Worm (Caenorhabditis elegans) whole organism, L1 larva: ENCODE measurements around the gene nop-1.

Experiments
- C04F5.9 ChIP-seq: sonication (generic microtip); optimal IDR thresholded peaks from 2 replicates; lab custom pipeline; 2016; ENCODE audit warnings: missing genetic modification characterization, missing compliant biosample characterization
- Y116A8C.19 ChIP-seq: sonication (generic microtip); optimal IDR thresholded peaks from 2 replicates; lab custom pipeline; 2016; ENCODE audit warnings: missing compliant biosample characterization, missing genetic modification characterization, borderline replicate concordance
- aha-1 ChIP-seq: fragments of 150-350 bp; optimal IDR thresholded peaks from 2 replicates; lab custom pipeline; 2014; ENCODE audit warnings: missing biosample characterization, missing genetic modification characterization
- alr-1 ChIP-seq: fragments of 200-800 bp; sonication (Bioruptor generic); optimal IDR thresholded peaks from 2 replicates; lab custom pipeline; 2018; ENCODE audit warnings: borderline replicate concordance, mild to moderate bottlenecking, missing genetic modification characterization, missing compliant biosample characterization
- aly-2 ChIP-seq: fragments of 150-350 bp; optimal IDR thresholded peaks from 2 replicates; lab custom pipeline; 2014; ENCODE audit warnings: missing biosample characterization, missing genetic modification characterization
- ama-1 ChIP-seq: fragments of 150-350 bp; optimal IDR thresholded peaks from 2 replicates; lab custom pipeline; 2014
- blmp-1 ChIP-seq: fragments of 150-350 bp; optimal IDR thresholded peaks from 2 replicates; lab custom pipeline; 2014; ENCODE audit warnings: missing biosample characterization, missing genetic modification characterization
- ceh-63 ChIP-seq: fragments of 200-800 bp; sonication (Bioruptor generic); optimal IDR thresholded peaks from 2 replicates; lab custom pipeline; 2018; ENCODE audit warnings: mild to moderate bottlenecking, missing genetic modification characterization, missing compliant biosample characterization
- ceh-82 ChIP-seq, 3 experiments: fragments of 150-350 bp in 1 of 3; sonication (generic microtip) in 2 of 3; optimal IDR thresholded peaks; 2 replicates each; lab custom pipeline; 2014 to 2017; ENCODE audit warnings: missing biosample characterization in 3 of 3, missing genetic modification characterization in 3 of 3
- ceh-88 ChIP-seq: fragments of 200-800 bp; sonication (Bioruptor generic); IDR thresholded peaks from 2 replicates; pipeline ENCODE4 v1.3.6; 2022; ENCODE audit warnings: missing genetic modification characterization, missing compliant biosample characterization
- ces-1 ChIP-seq: fragments of 150-350 bp; optimal IDR thresholded peaks from 2 replicates; lab custom pipeline; 2014; ENCODE audit warnings: missing biosample characterization, missing genetic modification reagents, missing genetic modification characterization
- dpl-1 ChIP-seq, 3 experiments: fragments of 150-350 bp in 2 of 3; sonication (generic microtip) in 1 of 3; optimal IDR thresholded peaks; 2 replicates each; lab custom pipeline; 2014 to 2017; ENCODE audit warnings: missing biosample characterization in 3 of 3, missing genetic modification characterization in 3 of 3, missing genetic modification reagents in 3 of 3
- efl-1 ChIP-seq, 4 experiments: fragments of 150-350 bp; optimal IDR thresholded peaks in 3 of 4; peaks in 1 of 4; 1 replicate in 1 of 4; 2 replicates in 3 of 4; lab custom pipeline; 2014; ENCODE audit warnings: missing biosample characterization in 2 of 4, missing genetic modification characterization in 2 of 4, missing genetic modification reagents in 2 of 4
- efl-3 ChIP-seq: fragments of 200-800 bp; sonication (Bioruptor generic); optimal IDR thresholded peaks from 2 replicates; lab custom pipeline; 2018; ENCODE audit warnings: mild to moderate bottlenecking, missing genetic modification characterization, missing compliant biosample characterization
- egl-27 ChIP-seq, 2 experiments: fragments of 150-350 bp in 1 of 2; sonication (generic microtip); optimal IDR thresholded peaks; 3 replicates each; lab custom pipeline; 2017 to 2018; ENCODE audit warnings: missing biosample characterization in 2 of 2, missing genetic modification characterization in 2 of 2, missing genetic modification reagents in 2 of 2
- elt-2 ChIP-seq: sonication (generic microtip); optimal IDR thresholded peaks from 2 replicates; lab custom pipeline; 2016; ENCODE audit warnings: missing genetic modification characterization, mild to moderate bottlenecking, inconsistent platforms, missing compliant biosample characterization, missing genetic modification reagents
- elt-3 ChIP-seq, 6 experiments: fragments of 150-350 bp in 1 of 6; sonication (generic microtip); optimal IDR thresholded peaks; 2 replicates each; lab custom pipeline; 2017 to 2018; ENCODE audit warnings: missing biosample characterization in 6 of 6, missing genetic modification characterization in 6 of 6, inconsistent platforms in 1 of 6
- fkh-4 ChIP-seq: sonication (generic microtip); optimal IDR thresholded peaks from 2 replicates; lab custom pipeline; 2016; ENCODE audit warnings: missing compliant biosample characterization, missing genetic modification characterization, borderline replicate concordance
- grh-1 ChIP-seq: fragments of 200-800 bp; sonication (Bioruptor generic); IDR thresholded peaks from 2 replicates; pipeline ENCODE4 v1.3.6; 2022; ENCODE audit warnings: missing genetic modification reagents, missing genetic modification characterization, missing compliant biosample characterization
- hlh-4 ChIP-seq: sonication (generic microtip); optimal IDR thresholded peaks from 2 replicates; lab custom pipeline; 2016; ENCODE audit warnings: mild to moderate bottlenecking, missing genetic modification characterization, missing compliant biosample characterization
- irx-1 ChIP-seq: sonication (generic microtip); optimal IDR thresholded peaks from 2 replicates; lab custom pipeline; 2016; ENCODE audit warnings: missing genetic modification characterization, missing compliant biosample characterization
- jun-1 ChIP-seq: fragments of 150-350 bp; optimal IDR thresholded peaks from 2 replicates; lab custom pipeline; 2014; ENCODE audit warnings: missing biosample characterization, missing genetic modification reagents, missing genetic modification characterization
- lin-13 ChIP-seq: fragments of 150-350 bp; optimal IDR thresholded peaks from 2 replicates; lab custom pipeline; 2014; ENCODE audit warnings: missing biosample characterization, missing genetic modification reagents, missing genetic modification characterization
- lin-14 ChIP-seq: fragments of 200-800 bp; sonication (Bioruptor generic); optimal IDR thresholded peaks from 2 replicates; lab custom pipeline; 2018; ENCODE audit warnings: mild to moderate bottlenecking, missing genetic modification characterization, moderate library complexity, missing compliant biosample characterization
- mab-9 ChIP-seq: fragments of 200-800 bp; sonication (Bioruptor generic); IDR thresholded peaks from 2 replicates; pipeline ENCODE4 v1.3.6; 2022; ENCODE audit warnings: missing genetic modification reagents, missing genetic modification characterization, missing compliant biosample characterization
- mdl-1 ChIP-seq, 2 experiments: fragments of 150-350 bp; optimal IDR thresholded peaks; 2 replicates each; lab custom pipeline; 2014 to 2017; ENCODE audit warnings: missing biosample characterization in 2 of 2, missing genetic modification characterization in 2 of 2, inconsistent platforms in 1 of 2
- mep-1 ChIP-seq: fragments of 150-350 bp; optimal IDR thresholded peaks from 2 replicates; lab custom pipeline; 2014; ENCODE audit warnings: missing biosample characterization, missing genetic modification characterization
- nhr-19 ChIP-seq: fragments of 200-800 bp; sonication (Bioruptor generic); conservative IDR thresholded peaks from 2 replicates; pipeline ENCODE4 v1.3.6; 2022; ENCODE audit warnings: missing genetic modification characterization, missing compliant biosample characterization
- nhr-28 ChIP-seq: fragments of 150-350 bp; optimal IDR thresholded peaks from 2 replicates; lab custom pipeline; 2014; ENCODE audit warnings: missing biosample characterization, missing genetic modification characterization
- nhr-47 ChIP-seq: sonication (generic microtip); optimal IDR thresholded peaks from 2 replicates; lab custom pipeline; 2016; ENCODE audit warnings: mild to moderate bottlenecking, missing genetic modification characterization, moderate library complexity, missing compliant biosample characterization
- nhr-76 ChIP-seq: sonication (generic microtip); optimal IDR thresholded peaks from 2 replicates; lab custom pipeline; 2017; ENCODE audit warnings: missing biosample characterization, missing genetic modification characterization
- nhr-77 ChIP-seq: fragments of 150-350 bp; optimal IDR thresholded peaks from 2 replicates; lab custom pipeline; 2014; ENCODE audit warnings: missing biosample characterization, missing genetic modification characterization
- nhr-90 ChIP-seq: sonication (generic microtip); optimal IDR thresholded peaks from 2 replicates; lab custom pipeline; 2016; ENCODE audit warnings: mild to moderate bottlenecking, missing genetic modification characterization, missing compliant biosample characterization; ENCODE audit not compliant: poor library complexity
- pag-3 ChIP-seq: sonication (generic microtip); optimal IDR thresholded peaks from 2 replicates; lab custom pipeline; 2017; ENCODE audit warnings: missing genetic modification characterization, mild to moderate bottlenecking, missing compliant biosample characterization, antibody characterized with exemption, borderline replicate concordance; ENCODE audit not compliant: insufficient read depth
- rnt-1 ChIP-seq: sonication (generic microtip); optimal IDR thresholded peaks from 2 replicates; lab custom pipeline; 2016; ENCODE audit warnings: mild to moderate bottlenecking, missing genetic modification characterization, moderate library complexity, missing compliant biosample characterization
- swsn-7 ChIP-seq: sonication (generic microtip); optimal IDR thresholded peaks from 2 replicates; lab custom pipeline; 2016; ENCODE audit warnings: missing genetic modification characterization, missing compliant biosample characterization
- unc-130 ChIP-seq: fragments of 150-350 bp; optimal IDR thresholded peaks from 2 replicates; lab custom pipeline; 2017; ENCODE audit warnings: missing biosample characterization, missing genetic modification characterization, inconsistent platforms
- unc-30 ChIP-seq: sonication (generic microtip); optimal IDR thresholded peaks from 2 replicates; lab custom pipeline; 2017; ENCODE audit warnings: missing biosample characterization, missing genetic modification characterization
- unc-62 ChIP-seq: fragments of 150-350 bp; optimal IDR thresholded peaks from 2 replicates; lab custom pipeline; 2014; ENCODE audit warnings: missing biosample characterization, missing genetic modification reagents, missing genetic modification characterization
- zag-1 ChIP-seq: fragments of 150-350 bp; optimal IDR thresholded peaks from 2 replicates; lab custom pipeline; 2014; ENCODE audit warnings: missing biosample characterization, missing genetic modification characterization
- ztf-11 ChIP-seq, 2 experiments: sonication (generic microtip); optimal IDR thresholded peaks; 2 replicates each; lab custom pipeline; 2016 to 2017; ENCODE audit warnings: missing genetic modification characterization in 2 of 2, missing biosample characterization in 1 of 2, missing compliant biosample characterization in 1 of 2

nop-1 gene

ce11 chrIII:5980274-5980918, 21.9 kb downstream of the nop-1 start (continued):
- no peak for TF ChIP-seq mep-1
- TF ChIP-seq mdl-1 (tag; optimal IDR thresholded peaks at IDR 0.05; lab: Kevin White, UChicago), result no peak
- no peak for TF ChIP-seq efl-1 (optimal IDR thresholded peaks at IDR 0.05; lab: Kevin White, UChicago)
- peak in 1 of 2 experiments; percentile 41 for TF ChIP-seq efl-1 (GFP tag; optimal IDR thresholded peaks at IDR 0.05 in 1 of 2; lab: Kevin White, UChicago)
- TF ChIP-seq aly-2 (tag; lab: Kevin White, UChicago), result no peak
- no peak for TF ChIP-seq unc-130 (tag; lab: Kevin White, UChicago)
- TF ChIP-seq rnt-1 (tag; lab: Kevin White, UChicago), result no peak
- TF ChIP-seq irx-1, result no peak

ce11 chrIII:5981407-5981806, 22.9 kb downstream of the nop-1 start:
- TF ChIP-seq dpl-1 (GFP tag; optimal IDR thresholded peaks at IDR 0.05; lab: Kevin White, UChicago) (no peak), nhr-76 (tag; lab: Kevin White, UChicago) (no peak), lin-14 (GFP tag; lab: Kevin White, UChicago) (peak; percentile 60), irx-1 (no peak), aha-1 (tag; lab: Kevin White, UChicago) (no peak), ces-1 (GFP tag; lab: Kevin White, UChicago) (no peak), elt-2 (tag; lab: Kevin White, UChicago) (peak; percentile 78), nhr-77 (no peak), jun-1 (peak; percentile 22), lin-13 (GFP tag; lab: Kevin White, UChicago) (no peak), unc-62 (GFP tag; lab: Kevin White, UChicago) (no peak), Y116A8C.19 (tag; lab: Kevin White, UChicago) (no peak), ceh-88 (GFP tag; lab: Robert Waterston, UW) (no peak), swsn-7 (tag; lab: Kevin White, UChicago) (no peak), nhr-47 (tag; lab: Kevin White, UChicago) (no peak), nhr-90 (tag; lab: Kevin White, UChicago) (no peak), ceh-63 (GFP tag; lab: Kevin White, UChicago) (no peak), ama-1 (lab: Kevin White, UChicago) (no peak), unc-30 (tag; lab: Kevin White, UChicago) (no peak), elt-3 (tag; optimal IDR thresholded peaks at IDR 0.05; lab: Kevin White, UChicago) (peak in 2 of 6 experiments; percentile 18 to 31), pag-3 (tag; lab: Kevin White, UChicago) (no peak), fkh-4 (tag; lab: Kevin White, UChicago) (no peak), nhr-28 (no peak), zag-1 (tag; lab: Kevin White, UChicago) (no peak), blmp-1 (tag; lab: Kevin White, UChicago) (peak; percentile 41), ceh-82 (tag; optimal IDR thresholded peaks at IDR 0.05; lab: Kevin White, UChicago) (no peak), mep-1 (no peak), hlh-4 (no peak), nhr-19 (GFP tag; lab: Robert Waterston, UW) (no peak), grh-1 (GFP tag; lab: Robert Waterston, UW) (no peak), mab-9 (GFP tag; lab: Robert Waterston, UW) (no peak), alr-1 (tag; lab: Kevin White, UChicago) (no peak), egl-27 (tag; optimal IDR thresholded peaks at IDR 0.05; lab: Kevin White, UChicago) (no peak), C04F5.9 (tag; lab: Kevin White, UChicago) (no peak), efl-3 (no peak), ztf-11 (tag; optimal IDR thresholded peaks at IDR 0.05; lab: Kevin White, UChicago) (no peak)
